Worm (Caenorhabditis elegans) whole organism, L1 larva: ENCODE results near the gene C29F7.2.

Experiments
- C16A3.4 ChIP-seq: fragments of 150-350 bp; optimal IDR thresholded peaks from 2 replicates; lab custom pipeline; 2014; ENCODE audit warnings: missing biosample characterization, missing genetic modification characterization
- ama-1 ChIP-seq: fragments of 150-350 bp; optimal IDR thresholded peaks from 2 replicates; lab custom pipeline; 2014
- blmp-1 ChIP-seq: fragments of 150-350 bp; optimal IDR thresholded peaks from 2 replicates; lab custom pipeline; 2014; ENCODE audit warnings: missing biosample characterization, missing genetic modification characterization
- ceh-90 ChIP-seq: sonication (generic microtip); optimal IDR thresholded peaks from 2 replicates; lab custom pipeline; 2016; ENCODE audit warnings: missing genetic modification characterization, missing compliant biosample characterization
- ces-1 ChIP-seq: fragments of 150-350 bp; optimal IDR thresholded peaks from 2 replicates; lab custom pipeline; 2014; ENCODE audit warnings: missing biosample characterization, missing genetic modification reagents, missing genetic modification characterization
- efl-1 ChIP-seq, 4 experiments: fragments of 150-350 bp; optimal IDR thresholded peaks in 3 of 4; peaks in 1 of 4; 1 replicate in 1 of 4; 2 replicates in 3 of 4; lab custom pipeline; 2014; ENCODE audit warnings: missing biosample characterization in 2 of 4, missing genetic modification characterization in 2 of 4, missing genetic modification reagents in 2 of 4
- elt-2 ChIP-seq: sonication (generic microtip); optimal IDR thresholded peaks from 2 replicates; lab custom pipeline; 2016; ENCODE audit warnings: missing genetic modification characterization, mild to moderate bottlenecking, inconsistent platforms, missing compliant biosample characterization, missing genetic modification reagents
- elt-3 ChIP-seq, 6 experiments: fragments of 150-350 bp in 1 of 6; sonication (generic microtip); optimal IDR thresholded peaks; 2 replicates each; lab custom pipeline; 2017 to 2018; ENCODE audit warnings: missing biosample characterization in 6 of 6, missing genetic modification characterization in 6 of 6, inconsistent platforms in 1 of 6
- fkh-10 ChIP-seq: sonication (generic microtip); optimal IDR thresholded peaks from 2 replicates; lab custom pipeline; 2017; ENCODE audit warnings: missing biosample characterization, missing genetic modification reagents, missing genetic modification characterization
- fkh-8 ChIP-seq: sonication (generic microtip); optimal IDR thresholded peaks from 2 replicates; lab custom pipeline; 2016; ENCODE audit warnings: mild to moderate bottlenecking, missing genetic modification characterization, missing compliant biosample characterization
- grh-1 ChIP-seq: fragments of 200-800 bp; sonication (Bioruptor generic); IDR thresholded peaks from 2 replicates; pipeline ENCODE4 v1.3.6; 2022; ENCODE audit warnings: missing genetic modification reagents, missing genetic modification characterization, missing compliant biosample characterization
- hlh-17 ChIP-seq: fragments of 200-800 bp; sonication (Bioruptor generic); optimal IDR thresholded peaks from 2 replicates; lab custom pipeline; 2018; ENCODE audit warnings: missing genetic modification characterization, mild to moderate bottlenecking, missing compliant biosample characterization, moderate library complexity, borderline replicate concordance
- irx-1 ChIP-seq: sonication (generic microtip); optimal IDR thresholded peaks from 2 replicates; lab custom pipeline; 2016; ENCODE audit warnings: missing genetic modification characterization, missing compliant biosample characterization
- isw-1 ChIP-seq: fragments of 200-800 bp; sonication (Bioruptor generic); IDR thresholded peaks from 2 replicates; pipeline ENCODE4 v1.3.6; 2022; ENCODE audit warnings: missing genetic modification characterization, missing compliant biosample characterization
- lin-13 ChIP-seq: fragments of 150-350 bp; optimal IDR thresholded peaks from 2 replicates; lab custom pipeline; 2014; ENCODE audit warnings: missing biosample characterization, missing genetic modification reagents, missing genetic modification characterization
- lin-14 ChIP-seq: fragments of 200-800 bp; sonication (Bioruptor generic); optimal IDR thresholded peaks from 2 replicates; lab custom pipeline; 2018; ENCODE audit warnings: mild to moderate bottlenecking, missing genetic modification characterization, moderate library complexity, missing compliant biosample characterization
- lin-35 ChIP-seq, 2 experiments: fragments of 150-350 bp; optimal IDR thresholded peaks; 2 replicates each; lab custom pipeline; 2014; ENCODE audit warnings: missing biosample characterization in 2 of 2, missing genetic modification characterization in 2 of 2, missing genetic modification reagents in 2 of 2
- lir-3 ChIP-seq: sonication (generic microtip); optimal IDR thresholded peaks from 2 replicates; lab custom pipeline; 2016; ENCODE audit warnings: mild to moderate bottlenecking, missing genetic modification characterization, moderate library complexity, missing compliant biosample characterization; ENCODE audit not compliant: poor library complexity
- mab-9 ChIP-seq: fragments of 200-800 bp; sonication (Bioruptor generic); IDR thresholded peaks from 2 replicates; pipeline ENCODE4 v1.3.6; 2022; ENCODE audit warnings: missing genetic modification reagents, missing genetic modification characterization, missing compliant biosample characterization
- mdl-1 ChIP-seq, 2 experiments: fragments of 150-350 bp; optimal IDR thresholded peaks; 2 replicates each; lab custom pipeline; 2014 to 2017; ENCODE audit warnings: missing biosample characterization in 2 of 2, missing genetic modification characterization in 2 of 2, inconsistent platforms in 1 of 2
- mef-2 ChIP-seq: fragments of 150-350 bp; optimal IDR thresholded peaks from 2 replicates; lab custom pipeline; 2014; ENCODE audit warnings: missing biosample characterization, missing genetic modification characterization
- nhr-20 ChIP-seq: sonication (generic microtip); optimal IDR thresholded peaks from 2 replicates; lab custom pipeline; 2016; ENCODE audit warnings: mild to moderate bottlenecking, missing genetic modification characterization, missing compliant biosample characterization
- nhr-47 ChIP-seq: sonication (generic microtip); optimal IDR thresholded peaks from 2 replicates; lab custom pipeline; 2016; ENCODE audit warnings: mild to moderate bottlenecking, missing genetic modification characterization, moderate library complexity, missing compliant biosample characterization
- nhr-71 ChIP-seq: sonication (generic microtip); optimal IDR thresholded peaks from 2 replicates; lab custom pipeline; 2016; ENCODE audit warnings: mild to moderate bottlenecking, missing genetic modification characterization, moderate library complexity, missing compliant biosample characterization
- nhr-76 ChIP-seq: sonication (generic microtip); optimal IDR thresholded peaks from 2 replicates; lab custom pipeline; 2017; ENCODE audit warnings: missing biosample characterization, missing genetic modification characterization
- nhr-77 ChIP-seq: fragments of 150-350 bp; optimal IDR thresholded peaks from 2 replicates; lab custom pipeline; 2014; ENCODE audit warnings: missing biosample characterization, missing genetic modification characterization
- nhr-84 ChIP-seq: sonication (generic microtip); optimal IDR thresholded peaks from 2 replicates; lab custom pipeline; 2017; ENCODE audit warnings: missing biosample characterization, missing genetic modification characterization
- nhr-85 ChIP-seq: sonication (generic microtip); peaks from one replicate; lab custom pipeline; 2016; ENCODE audit warnings: missing genetic modification characterization, inconsistent platforms, missing compliant biosample characterization
- pqm-1 ChIP-seq: sonication (generic microtip); optimal IDR thresholded peaks from 3 replicates; lab custom pipeline; 2017; ENCODE audit warnings: missing biosample characterization, missing genetic modification characterization
- rnt-1 ChIP-seq: sonication (generic microtip); optimal IDR thresholded peaks from 2 replicates; lab custom pipeline; 2016; ENCODE audit warnings: mild to moderate bottlenecking, missing genetic modification characterization, moderate library complexity, missing compliant biosample characterization
- skn-1 ChIP-seq: fragments of 150-350 bp; optimal IDR thresholded peaks from 2 replicates; lab custom pipeline; 2014; ENCODE audit warnings: missing biosample characterization, missing genetic modification characterization
- snu-23 ChIP-seq: sonication (generic microtip); optimal IDR thresholded peaks from 2 replicates; lab custom pipeline; 2016; ENCODE audit warnings: missing genetic modification characterization, missing compliant biosample characterization
- swsn-7 ChIP-seq: sonication (generic microtip); optimal IDR thresholded peaks from 2 replicates; lab custom pipeline; 2016; ENCODE audit warnings: missing genetic modification characterization, missing compliant biosample characterization
- unc-130 ChIP-seq: fragments of 150-350 bp; optimal IDR thresholded peaks from 2 replicates; lab custom pipeline; 2017; ENCODE audit warnings: missing biosample characterization, missing genetic modification characterization, inconsistent platforms
- unc-30 ChIP-seq: sonication (generic microtip); optimal IDR thresholded peaks from 2 replicates; lab custom pipeline; 2017; ENCODE audit warnings: missing biosample characterization, missing genetic modification characterization
- zag-1 ChIP-seq: fragments of 150-350 bp; optimal IDR thresholded peaks from 2 replicates; lab custom pipeline; 2014; ENCODE audit warnings: missing biosample characterization, missing genetic modification characterization
- zip-4 ChIP-seq: fragments of 200-800 bp; sonication (Bioruptor generic); optimal IDR thresholded peaks from 2 replicates; lab custom pipeline; 2018; ENCODE audit warnings: mild to moderate bottlenecking, missing genetic modification characterization, moderate library complexity, missing compliant biosample characterization

The C29F7.2 gene

DNA sequence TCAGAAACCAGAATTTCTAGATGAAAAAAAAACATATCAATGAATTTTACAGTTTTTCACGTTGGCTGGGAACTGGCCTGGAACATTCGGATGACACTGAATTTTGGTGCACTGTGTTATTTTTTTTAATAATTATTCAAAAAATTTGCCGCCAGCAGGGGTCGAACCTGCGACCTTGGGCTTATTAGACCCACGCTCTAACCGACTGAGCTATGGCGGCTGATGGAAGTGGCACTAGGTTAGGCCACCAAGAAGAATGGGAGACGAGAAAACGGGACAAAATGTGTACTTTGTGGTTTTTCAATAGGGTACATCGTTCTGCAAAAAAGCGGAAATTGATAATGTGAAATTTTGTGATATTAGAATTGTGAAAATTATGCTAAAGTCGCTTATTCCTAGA is 904 bp upstream of the C29F7.2 start (continued):
- peak; percentile 53 for TF ChIP-seq snu-23
- TF ChIP-seq nhr-84 (tag; lab: Kevin White, UChicago): no peak
- peak in 1 of 2 experiments; percentile 14 for TF ChIP-seq mdl-1 (tag; optimal IDR thresholded peaks at IDR 0.05; lab: Kevin White, UChicago)
- TF ChIP-seq irx-1: peak; percentile 13
- TF ChIP-seq nhr-76: no peak
- no peak for TF ChIP-seq ceh-90 (tag; lab: Kevin White, UChicago)

ce11 chrX:13417479-13417878 is 1.6 kb downstream of the C29F7.2 start:
- no peak for TF ChIP-seq lin-13 (GFP tag; lab: Kevin White, UChicago)
- TF ChIP-seq nhr-85: peak; percentile 32

- TF ChIP-seq zip-4 (GFP tag; lab: Kevin White, UChicago) (no peak), lin-14 (GFP tag; lab: Kevin White, UChicago) (peak; percentile 64), skn-1 (tag; lab: Kevin White, UChicago) (no peak), lir-3 (peak; percentile 9), fkh-8 (tag; lab: Kevin White, UChicago) (no peak), snu-23 (peak; percentile 42), rnt-1 (peak; percentile 23), grh-1 (no peak), nhr-47 (tag; lab: Kevin White, UChicago) (peak; percentile 7), nhr-85 (peak; percentile 67), pqm-1 (tag; lab: Kevin White, UChicago) (no peak), C16A3.4 (tag; lab: Kevin White, UChicago) (no peak), isw-1 (GFP tag; lab: Robert Waterston, UW) (no peak), zag-1 (tag; lab: Kevin White, UChicago) (no peak), ces-1 (no peak), nhr-20 (tag; lab: Kevin White, UChicago) (peak; percentile 21), mef-2 (tag; lab: Kevin White, UChicago) (no peak), blmp-1 (tag; lab: Kevin White, UChicago) (peak; percentile 62), elt-3 (tag; optimal IDR thresholded peaks at IDR 0.05; lab: Kevin White, UChicago) (peak in 1 of 6 experiments; percentile 27), nhr-71 (peak; percentile 10), ceh-90 (tag; lab: Kevin White, UChicago) (no peak), lin-35 (GFP tag; optimal IDR thresholded peaks at IDR 0.05; lab: Kevin White, UChicago) (peak in 1 of 2 experiments; percentile 17), ama-1 (lab: Kevin White, UChicago) (no peak), efl-1 (optimal IDR thresholded peaks at IDR 0.05; lab: Kevin White, UChicago) (peak in 1 of 2 experiments; percentile 21), efl-1 (GFP tag; optimal IDR thresholded peaks at IDR 0.05 in 1 of 2; lab: Kevin White, UChicago) (no peak)
Measured at ce11 chrX:13419884-13420339, 4.0 kb downstream of the C29F7.2 start, which contains the start of gene C29F7.3. Gene C29F7.3 (minus strand): TSS chrX:13419934.

DNA sequence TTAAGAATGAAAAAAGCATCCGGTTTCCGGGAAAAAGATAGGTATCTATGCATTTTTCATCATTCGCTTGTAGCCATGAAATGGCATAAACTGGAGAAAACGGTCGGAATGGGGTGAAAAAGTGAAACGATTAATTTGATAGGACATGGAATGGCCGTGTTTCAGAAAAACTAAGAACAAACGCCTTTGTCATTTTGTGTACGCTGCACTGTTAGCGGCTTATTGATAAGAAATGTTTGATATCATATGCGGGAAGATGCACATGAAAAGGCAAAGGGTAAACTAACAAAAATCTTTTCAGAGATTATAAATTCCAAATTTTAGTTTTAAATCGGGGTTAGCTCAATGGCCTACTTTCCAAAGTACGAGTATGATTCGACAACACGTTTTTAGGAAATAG is 5.2 kb downstream of the C29F7.2 start:
- no peak for TF ChIP-seq unc-30 (tag; lab: Kevin White, UChicago)
- TF ChIP-seq blmp-1 (tag; lab: Kevin White, UChicago): no peak
- TF ChIP-seq lin-35 (GFP tag; optimal IDR thresholded peaks at IDR 0.05; lab: Kevin White, UChicago): peak in 1 of 2 experiments; percentile 3
- peak; percentile 57 for TF ChIP-seq elt-2 (tag; lab: Kevin White, UChicago)

DNA sequence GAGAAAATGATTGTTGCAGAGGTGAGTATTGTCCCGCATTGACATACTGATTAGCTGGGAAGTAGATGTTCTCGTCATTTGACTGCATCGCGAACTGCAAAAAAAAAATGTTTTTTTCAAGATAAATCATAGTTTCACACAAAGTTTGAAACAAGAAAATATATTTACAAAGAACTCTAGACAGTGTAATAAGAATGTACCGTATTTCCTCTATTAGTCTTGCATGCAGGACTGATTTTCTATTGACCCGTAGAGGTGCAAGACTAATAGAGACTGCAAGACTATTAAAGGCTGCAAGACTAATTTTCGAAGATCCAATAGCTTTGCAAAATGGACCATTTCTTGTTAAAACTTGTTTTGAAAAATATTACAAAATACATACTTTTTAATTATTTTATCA is 7.5 kb downstream of the C29F7.2 start, which contains the start of gene fkh-3:
Gene fkh-3 (minus strand): TSS at position 101 of the 400 bp plus-strand sequence.
- TF ChIP-seq zag-1 (tag; lab: Kevin White, UChicago): no peak
- no peak for TF ChIP-seq irx-1
- TF ChIP-seq isw-1 (GFP tag; lab: Robert Waterston, UW): no peak
- no peak for TF ChIP-seq nhr-77
- no peak for TF ChIP-seq ceh-90 (tag; lab: Kevin White, UChicago)
- TF ChIP-seq unc-30 (tag; lab: Kevin White, UChicago): no peak
- TF ChIP-seq fkh-10 (GFP tag; lab: Kevin White, UChicago): no peak
- no peak for TF ChIP-seq snu-23
- no peak for TF ChIP-seq unc-130 (tag; lab: Kevin White, UChicago)
- TF ChIP-seq nhr-85: no peak
- no peak for TF ChIP-seq mdl-1 (tag; optimal IDR thresholded peaks at IDR 0.05; lab: Kevin White, UChicago)
- TF ChIP-seq ama-1 (lab: Kevin White, UChicago): no peak
- no peak for TF ChIP-seq nhr-84 (tag; lab: Kevin White, UChicago)
- no peak for TF ChIP-seq lin-13 (GFP tag; lab: Kevin White, UChicago)
- no peak for TF ChIP-seq C16A3.4 (tag; lab: Kevin White, UChicago)
- TF ChIP-seq mab-9 (GFP tag; lab: Robert Waterston, UW): no peak
- no peak for TF ChIP-seq swsn-7
- no peak for TF ChIP-seq hlh-17 (GFP tag; lab: Kevin White, UChicago)
